Fruit fly (Drosophila melanogaster): ENCODE measurements around the gene CG11537.

DNA sequence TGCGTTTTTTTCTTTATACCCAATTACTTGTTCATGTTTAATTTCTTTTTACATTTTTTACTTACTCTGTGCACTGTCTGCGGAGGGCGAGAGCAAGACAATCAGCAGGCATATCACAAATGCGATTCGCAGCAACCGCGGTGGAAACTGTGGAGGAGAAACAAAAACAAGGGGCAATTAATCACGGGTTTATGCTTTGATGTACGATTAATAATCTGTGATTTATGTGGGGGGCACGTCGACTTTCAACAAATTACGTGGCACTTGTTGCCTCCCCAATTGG lies 45.7 kb downstream of the CG11537 start:
- TF ChIP-seq CG8159 (tag; optimal IDR thresholded peaks at IDR 0.05) (no peak), CG4496 (GFP tag; IDR thresholded peaks at IDR 0.05) (no peak), Ets98B (GFP tag; IDR thresholded peaks at IDR 0.05) (no peak)
